Worm (Caenorhabditis elegans) whole organism, late embryonic: ENCODE data around the gene C28G1.6.

Experiments
- ceh-19 ChIP-seq: fragments of 200-800 bp; sonication (Bioruptor generic); optimal IDR thresholded peaks from 2 replicates; lab custom pipeline; 2018; ENCODE audit warnings: mild to moderate bottlenecking, missing genetic modification characterization, missing compliant biosample characterization
- nhr-232 ChIP-seq: sonication (generic microtip); optimal IDR thresholded peaks from 2 replicates; lab custom pipeline; 2016; ENCODE audit warnings: missing genetic modification characterization, missing compliant biosample characterization
- ref-2 ChIP-seq: sonication (generic microtip); optimal IDR thresholded peaks from 2 replicates; lab custom pipeline; 2016; ENCODE audit warnings: missing genetic modification characterization, missing compliant biosample characterization
- tbx-2 ChIP-seq: sonication (generic microtip); optimal IDR thresholded peaks from 2 replicates; lab custom pipeline; 2016; ENCODE audit warnings: missing genetic modification characterization, missing compliant biosample characterization

ce11 chrX:8857904-8858612 is 27.0 kb upstream of the C28G1.6 start, which contains the start of gene C06E2.5:
- TF ChIP-seq nhr-232 (tag; lab: Kevin White, UChicago) (no peak), tbx-2 (tag; lab: Kevin White, UChicago) (no peak), ref-2 (tag; lab: Kevin White, UChicago) (no peak), ceh-19 (GFP tag; lab: Kevin White, UChicago) (no peak)
